Worm (Caenorhabditis elegans) whole organism, mixed stage, embryonic: ENCODE measurements around the gene fbxc-43.

Experiments used
- nhr-12 ChIP-seq: fragments of 150-350 bp; optimal IDR thresholded peaks from 2 replicates; lab custom pipeline; 2014; ENCODE audit warnings: missing biosample characterization, missing genetic modification characterization
- snpc-4 ChIP-seq: fragments of 150-350 bp; optimal IDR thresholded peaks from 2 replicates; lab custom pipeline; 2014; ENCODE audit warnings: missing biosample characterization, missing genetic modification characterization

ce11 chrII:4284305-4285193 lies 48.8 kb upstream of the fbxc-43 start:
- TF ChIP-seq snpc-4 = no peak
- TF ChIP-seq nhr-12 (tag; lab: Kevin White, UChicago) = no peak
